Worm (Caenorhabditis elegans) whole organism, midembryonic: Measurements from ENCODE around the gene pycr-1.

ENCODE experiments used
- cog-1 ChIP-seq: sonication (generic microtip); optimal IDR thresholded peaks from 2 replicates; lab custom pipeline; 2016; ENCODE audit warnings: missing genetic modification characterization, missing compliant biosample characterization
- tab-1 ChIP-seq: fragments of 200-800 bp; sonication (Bioruptor generic); IDR thresholded peaks from 2 replicates; pipeline ENCODE4 v1.3.6; 2022; ENCODE audit warnings: missing genetic modification characterization, missing compliant biosample characterization
- ztf-29 ChIP-seq: fragments of 200-800 bp; sonication (Bioruptor generic); IDR thresholded peaks from 2 replicates; pipeline ENCODE4 v1.3.6; 2022; ENCODE audit warnings: missing genetic modification reagents, missing genetic modification characterization, missing compliant biosample characterization

DNA sequence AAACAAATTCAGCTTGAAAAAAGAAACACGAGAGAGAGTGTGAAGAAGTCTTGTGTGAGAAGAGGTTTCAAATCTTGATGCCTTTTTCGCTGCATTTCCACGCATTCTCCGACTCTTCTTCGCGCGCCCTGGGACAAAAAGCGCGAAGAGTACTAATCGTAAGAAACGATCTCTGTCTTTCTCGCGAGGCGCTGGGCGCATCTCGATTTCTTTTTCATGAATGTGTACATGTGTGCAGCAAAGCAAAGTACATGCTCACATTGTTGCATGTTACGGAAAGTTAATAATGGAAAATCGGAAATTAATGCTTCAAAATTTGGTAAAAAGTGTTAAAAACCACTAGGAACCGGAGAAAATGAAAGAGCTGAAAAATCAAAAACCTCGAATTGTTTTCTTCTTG lies 30.9 kb downstream of the pycr-1 start:
- no peak for TF ChIP-seq tab-1 (GFP tag; lab: Robert Waterston, UW)
- TF ChIP-seq cog-1, result no peak
- no peak for TF ChIP-seq ztf-29 (GFP tag; lab: Robert Waterston, UW)
